Fruit fly (Drosophila melanogaster): Measurements from ENCODE around the gene CG10553.

dm6 chr3R:25320898-25321297, 3.0 kb upstream of the CG10553 start:
- no peak for TF ChIP-seq CG11504 (tag; optimal IDR thresholded peaks at IDR 0.05)
- TF ChIP-seq CG2120 (GFP tag; optimal IDR thresholded peaks at IDR 0.05): no peak

Measured in whole organism, embryonic.